Worm (Caenorhabditis elegans) whole organism, dauer: ENCODE measurements around the gene F56A8.8.
"Not testable (repeated sequence)": the region's sequence is repeated elsewhere in the genome, so short reads cannot be mapped to it uniquely, and the experiment has no call there.

Experiments
- unc-62 ChIP-seq: sonication (generic microtip); optimal IDR thresholded peaks from 2 replicates; lab custom pipeline; 2017; ENCODE audit warnings: missing biosample characterization, missing genetic modification reagents, missing genetic modification characterization

F56A8.8 gene

ce11 chrIII:13277881-13278500 lies 7.5 kb upstream of the F56A8.8 start:
- TF ChIP-seq unc-62 (GFP tag; lab: Kevin White, UChicago) = no peak

ce11 chrIII:13292971-13293514 lies 7.5 kb downstream of the F56A8.8 start, which contains the start of gene set-25:
Gene set-25, minus strand, starts transcription at chrIII:13293090.
- TF ChIP-seq unc-62 (GFP tag; lab: Kevin White, UChicago) = not testable (repeated sequence)

ce11 chrIII:13296289-13296874 lies 10.9 kb downstream of the F56A8.8 start, which contains the start of gene npp-18:
Gene npp-18, plus strand, starts transcription at chrIII:13296853.
- not testable (repeated sequence) for TF ChIP-seq unc-62 (GFP tag; lab: Kevin White, UChicago)

DNA sequence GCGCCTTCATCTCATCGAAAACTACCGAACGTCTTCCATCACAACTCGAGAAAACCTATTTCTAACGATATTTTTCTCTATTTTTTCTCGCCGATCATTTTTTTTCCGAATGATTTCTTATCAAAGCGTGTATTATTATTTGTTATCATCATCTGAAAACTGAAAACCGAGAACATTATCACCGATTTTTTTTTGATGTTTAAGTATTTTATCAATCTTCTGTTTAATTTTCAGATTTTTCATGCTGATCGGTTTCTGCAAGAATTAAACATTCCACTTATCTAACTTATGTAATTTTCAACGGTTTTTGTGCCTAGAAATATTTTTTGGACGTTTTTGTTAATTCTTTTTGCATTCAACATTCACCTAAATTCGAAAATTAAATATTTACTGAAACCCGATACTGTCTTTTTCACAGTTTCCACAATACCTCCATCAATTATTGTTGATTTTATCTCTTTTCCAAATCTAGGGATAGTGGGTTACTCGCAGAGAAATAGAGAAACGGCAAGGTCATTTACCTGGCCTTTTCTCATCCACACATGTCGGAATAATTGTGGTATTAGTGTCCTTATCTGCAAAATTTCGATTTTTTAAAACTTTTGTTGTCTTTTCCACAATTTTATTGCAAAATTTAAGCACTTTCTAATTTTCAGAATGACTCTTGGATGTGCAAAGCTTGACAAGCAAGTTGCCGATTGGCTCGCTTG lies 13.4 kb downstream of the F56A8.8 start, which contains the start of gene pgm-2:
Gene pgm-2 (plus strand): TSS at position 657 of the 710 bp plus-strand sequence.
- no peak for TF ChIP-seq unc-62 (GFP tag; lab: Kevin White, UChicago)

DNA sequence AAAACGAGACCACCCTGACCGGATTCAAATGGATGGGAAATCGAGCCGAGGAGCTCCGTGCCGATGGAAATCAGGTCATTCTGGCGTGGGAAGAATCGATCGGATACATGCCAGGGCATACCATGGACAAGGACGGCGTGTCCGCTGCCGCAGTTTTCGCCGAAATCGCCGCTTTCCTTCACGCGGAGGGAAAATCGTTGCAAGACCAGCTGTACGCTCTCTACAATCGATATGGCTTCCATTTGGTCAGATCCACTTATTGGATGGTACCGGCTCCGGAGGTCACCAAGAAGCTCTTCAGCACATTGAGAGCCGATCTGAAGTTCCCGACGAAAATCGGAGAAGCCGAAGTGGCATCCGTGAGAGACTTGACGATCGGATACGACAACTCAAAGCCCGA lies 16.5 kb downstream of the F56A8.8 start:
- TF ChIP-seq unc-62 (GFP tag; lab: Kevin White, UChicago) = no peak

DNA sequence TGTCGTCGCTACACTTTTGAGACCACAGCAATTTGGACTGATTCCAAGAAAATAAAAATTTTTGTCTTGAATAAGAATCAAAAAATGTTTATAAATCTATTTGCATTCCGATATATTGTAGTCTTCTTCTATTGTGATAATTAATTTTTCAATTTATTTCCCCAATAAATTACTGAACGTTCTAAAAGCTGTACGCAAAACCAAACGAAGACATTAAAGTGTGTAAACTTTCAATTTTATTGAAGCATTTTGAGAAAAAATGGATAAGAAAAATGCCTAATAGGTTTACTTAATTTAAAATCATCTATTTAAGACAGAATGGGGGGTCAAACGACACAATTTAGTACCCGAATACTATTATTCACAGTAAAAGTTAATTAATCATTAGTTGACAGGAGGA lies 17.1 kb downstream of the F56A8.8 start:
- no peak for TF ChIP-seq unc-62 (GFP tag; lab: Kevin White, UChicago)

DNA sequence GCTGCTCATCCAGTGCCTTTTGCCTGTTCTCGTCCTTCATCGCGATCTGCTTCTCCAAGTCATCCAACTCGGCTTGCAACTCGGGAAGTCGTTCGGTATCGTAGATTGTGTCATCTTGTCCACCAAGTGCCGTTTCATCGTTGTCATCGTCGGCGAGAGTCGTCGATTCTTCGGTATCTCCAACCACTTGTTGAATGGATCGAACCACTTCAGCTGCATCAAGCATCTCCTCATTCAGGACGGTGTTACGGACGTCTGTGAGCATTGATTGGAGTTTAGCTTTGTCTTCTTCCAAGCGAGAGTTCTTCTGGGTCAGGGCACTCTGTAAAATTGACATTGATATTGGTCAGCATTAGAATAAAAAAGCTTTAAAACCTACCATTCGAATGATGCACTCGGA lies 20.0 kb downstream of the F56A8.8 start:
- no peak for TF ChIP-seq unc-62 (GFP tag; lab: Kevin White, UChicago)

DNA sequence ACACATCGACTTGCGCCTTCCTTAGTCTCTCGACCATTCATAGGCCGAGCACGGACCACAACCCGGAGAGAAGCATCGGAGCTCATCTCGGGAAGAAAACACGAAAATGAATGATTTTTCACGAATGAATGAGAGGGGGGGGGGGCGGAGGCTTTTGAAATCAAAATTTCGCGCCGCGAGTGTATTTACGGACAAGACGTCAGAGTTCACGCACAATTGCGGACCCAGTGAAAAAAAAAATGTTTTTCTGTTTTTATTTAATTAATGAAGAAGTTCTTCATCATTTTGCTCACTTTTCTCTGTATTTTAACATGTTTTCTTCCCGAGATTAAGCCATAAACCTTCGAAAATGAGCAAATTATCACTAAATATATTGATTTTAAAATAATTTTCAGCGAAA lies 21.6 kb downstream of the F56A8.8 start, which contains the start of the genes klp-19 and slc-36.1:
Gene klp-19 (minus strand): TSS at position 153 of the 400 bp plus-strand sequence.
Gene slc-36.1 (plus strand): TSS at position 396 of the 400 bp plus-strand sequence.
- no peak for TF ChIP-seq unc-62 (GFP tag; lab: Kevin White, UChicago)

DNA sequence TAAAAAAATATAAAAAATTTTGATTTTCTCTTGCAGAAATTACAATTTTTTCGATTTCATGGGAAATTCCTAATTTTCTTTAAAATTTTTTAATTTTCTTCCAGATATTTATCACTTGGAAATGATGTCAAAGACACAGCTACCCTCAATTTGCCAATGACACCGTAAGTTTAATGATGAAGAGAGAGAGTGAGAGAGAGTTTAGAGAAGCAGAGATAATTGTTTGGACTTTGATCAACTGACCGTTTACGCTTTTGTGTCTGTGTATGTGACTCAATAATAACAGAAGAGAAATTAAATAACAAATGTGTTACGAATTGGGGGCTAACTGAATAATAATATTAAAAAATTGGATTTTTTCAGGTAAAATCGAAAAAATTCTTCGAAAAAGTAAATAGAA lies 25.0 kb downstream of the F56A8.8 start:
- TF ChIP-seq unc-62 (GFP tag; lab: Kevin White, UChicago) = no peak

DNA sequence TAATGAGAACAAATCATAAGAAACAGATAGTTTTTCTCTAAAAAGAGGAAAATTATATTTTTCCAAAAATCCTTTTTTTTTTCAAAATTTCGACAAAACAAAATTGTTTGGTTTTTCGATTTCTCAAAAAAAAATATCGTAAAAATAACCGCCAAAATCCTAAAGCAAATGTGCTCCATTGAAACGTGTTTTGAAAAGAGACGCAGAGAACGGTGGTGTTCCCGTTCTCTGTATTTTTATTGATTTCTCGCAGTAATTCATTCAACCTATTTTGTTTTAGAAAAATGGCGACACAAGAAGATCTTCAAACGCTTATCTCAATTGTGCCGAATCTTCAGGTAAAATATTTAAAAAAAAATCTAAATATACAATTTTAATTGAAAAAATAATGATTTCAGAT lies 28.3 kb downstream of the F56A8.8 start, which contains the start of gene Y43F4B.10:
Gene Y43F4B.10 (plus strand): TSS at position 281 of the 400 bp plus-strand sequence.
- TF ChIP-seq unc-62 (GFP tag; lab: Kevin White, UChicago) = no peak

ce11 chrIII:13314636-13315035 lies 29.1 kb downstream of the F56A8.8 start:
- TF ChIP-seq unc-62 (GFP tag; lab: Kevin White, UChicago) = no peak

ce11 chrIII:13315071-13315470 lies 29.6 kb downstream of the F56A8.8 start, which contains the start of gene dph-7:
Gene dph-7, plus strand, starts transcription at chrIII:13315123.
- TF ChIP-seq unc-62 (GFP tag; lab: Kevin White, UChicago) = no peak

DNA sequence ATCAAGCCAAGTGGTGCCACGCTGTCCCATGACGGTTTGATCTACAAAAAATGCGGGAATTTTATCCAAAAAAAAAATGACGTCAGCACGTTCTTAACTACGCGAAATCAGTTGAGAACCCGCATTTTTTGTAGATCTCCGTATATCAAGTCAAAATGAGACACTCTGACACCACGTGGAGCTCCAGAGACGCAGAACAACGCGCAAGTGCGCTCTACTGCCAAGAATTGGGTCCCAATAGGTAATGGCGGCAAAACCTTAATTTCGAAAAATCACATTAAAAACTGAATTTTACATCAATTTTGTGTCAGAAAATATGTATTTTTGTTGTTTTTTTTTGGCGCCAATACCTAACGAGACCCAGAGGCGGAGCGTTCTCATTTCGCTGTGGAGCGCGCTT lies 31.4 kb downstream of the F56A8.8 start:
- TF ChIP-seq unc-62 (GFP tag; lab: Kevin White, UChicago) = no peak

DNA sequence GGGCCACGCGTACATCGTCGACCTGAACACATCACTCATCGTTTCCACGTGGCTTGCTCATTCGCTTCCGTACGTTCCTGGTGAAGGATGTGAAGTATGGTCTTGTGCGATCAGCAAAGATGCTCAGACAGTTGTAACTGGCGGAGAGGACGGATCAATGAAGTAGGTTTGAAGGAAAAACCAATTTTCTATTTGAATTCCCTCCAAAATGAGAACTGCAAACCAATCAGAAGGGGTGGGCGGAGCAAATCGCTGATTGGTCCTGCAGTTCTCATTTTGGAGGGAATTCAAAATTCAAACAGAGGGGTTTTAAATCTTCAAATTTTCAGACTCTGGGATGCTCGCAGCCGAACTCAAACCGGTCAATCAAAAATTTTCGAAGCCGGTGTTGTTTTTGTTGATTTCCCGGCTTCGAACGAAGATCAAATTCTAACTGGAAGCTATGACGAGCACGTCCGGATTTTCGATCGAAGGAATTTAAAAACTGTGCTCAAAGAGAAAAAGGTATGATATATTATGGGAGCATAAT lies 31.9 kb downstream of the F56A8.8 start:
- TF ChIP-seq unc-62 (GFP tag; lab: Kevin White, UChicago) = no peak

ce11 chrIII:13322578-13322977 lies 37.1 kb downstream of the F56A8.8 start, which contains the start of gene F53A2.11:
Gene F53A2.11, minus strand, starts transcription at chrIII:13322678.
- no peak for TF ChIP-seq unc-62 (GFP tag; lab: Kevin White, UChicago)
